Fruit fly (Drosophila melanogaster): ENCODE measurements around the gene CG45676.

DNA sequence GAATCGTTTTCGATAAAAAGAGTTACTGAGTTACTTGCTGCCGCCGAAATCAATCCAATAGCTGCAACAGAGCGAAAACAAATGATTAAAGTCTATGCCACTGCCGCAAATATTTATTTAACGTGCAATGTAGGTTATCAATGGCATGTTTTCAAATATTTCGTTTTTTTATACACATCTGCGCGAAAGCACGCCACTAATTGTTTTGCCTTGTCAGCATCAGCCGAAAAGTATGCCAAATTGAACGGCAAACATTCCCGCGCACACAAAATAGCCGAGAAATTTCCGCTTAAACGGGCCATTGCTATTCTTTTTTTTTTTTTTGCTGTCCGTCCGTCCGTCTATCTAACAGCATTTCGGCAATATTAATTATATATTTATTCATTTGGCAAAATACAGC lies 33.4 kb downstream of the CG45676 start:
- TF ChIP-seq CG10348 (GFP tag; IDR thresholded peaks at IDR 0.05) (no peak), EcR (GFP tag; optimal IDR thresholded peaks at IDR 0.05) (no peak), Ets98B (GFP tag; IDR thresholded peaks at IDR 0.05) (no peak), Snoo (tag; optimal IDR thresholded peaks at IDR 0.05) (no peak), CG15710 (tag; optimal IDR thresholded peaks at IDR 0.05) (no peak), fd96Ca (GFP tag; IDR thresholded peaks at IDR 0.05) (no peak), CG8159 (tag; optimal IDR thresholded peaks at IDR 0.05) (no peak), Pif1B (GFP tag; optimal IDR thresholded peaks at IDR 0.05) (no peak), Pif1A (GFP tag; optimal IDR thresholded peaks at IDR 0.05) (no peak), D1 (tag; optimal IDR thresholded peaks at IDR 0.05) (no peak), CG12605 (GFP tag; IDR thresholded peaks at IDR 0.05) (no peak), CG34367 (tag; optimal IDR thresholded peaks at IDR 0.05) (no peak), CG17806 (tag; optimal IDR thresholded peaks at IDR 0.05) (no peak)
